Fruit fly (Drosophila melanogaster): ENCODE data around the gene Or71a.

The Or71a gene

DNA sequence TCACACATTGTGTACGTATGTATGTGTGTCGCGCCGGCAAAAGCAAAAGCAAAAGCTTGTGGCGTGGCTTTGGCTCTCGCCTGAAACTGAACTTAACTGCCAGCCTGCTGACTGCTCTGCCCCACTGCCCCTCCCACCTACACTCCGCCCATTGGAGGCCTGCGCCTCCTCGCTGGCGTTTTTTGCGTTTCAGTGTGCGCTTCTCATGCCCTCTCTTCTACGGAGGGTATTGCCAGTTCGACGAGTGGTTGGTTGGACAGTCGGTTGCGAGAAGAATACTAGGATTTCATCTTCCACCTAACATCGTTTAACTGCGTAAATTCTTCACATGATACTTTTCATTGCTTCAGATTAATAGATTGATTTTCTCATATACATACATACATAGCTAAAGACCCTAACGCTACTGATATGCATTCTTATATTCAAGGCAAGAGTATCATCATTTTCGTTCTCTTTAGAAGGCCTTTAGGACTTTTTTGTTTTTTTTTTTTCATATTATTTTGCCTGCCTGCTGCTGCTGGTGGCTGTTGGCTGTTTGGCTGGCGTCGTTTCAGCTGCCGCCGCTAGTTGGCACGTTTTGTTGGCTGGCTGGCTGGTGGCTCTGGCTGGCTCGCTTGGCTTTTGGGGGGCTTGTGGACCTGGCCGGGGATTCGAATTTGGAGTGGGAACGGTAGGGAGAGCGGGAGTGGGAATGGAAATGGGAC, 26.8 kb upstream of the Or71a start:
- TF ChIP-seq Myc (optimal IDR thresholded peaks at IDR 0.05) (no peak), Sin3A (optimal IDR thresholded peaks at IDR 0.05) (no peak), insv (optimal IDR thresholded peaks at IDR 0.05) (no peak), h (optimal IDR thresholded peaks at IDR 0.05) (no peak), ttk (optimal IDR thresholded peaks at IDR 0.05) (no peak), psq (optimal IDR thresholded peaks at IDR 0.05) (no peak)

DNA sequence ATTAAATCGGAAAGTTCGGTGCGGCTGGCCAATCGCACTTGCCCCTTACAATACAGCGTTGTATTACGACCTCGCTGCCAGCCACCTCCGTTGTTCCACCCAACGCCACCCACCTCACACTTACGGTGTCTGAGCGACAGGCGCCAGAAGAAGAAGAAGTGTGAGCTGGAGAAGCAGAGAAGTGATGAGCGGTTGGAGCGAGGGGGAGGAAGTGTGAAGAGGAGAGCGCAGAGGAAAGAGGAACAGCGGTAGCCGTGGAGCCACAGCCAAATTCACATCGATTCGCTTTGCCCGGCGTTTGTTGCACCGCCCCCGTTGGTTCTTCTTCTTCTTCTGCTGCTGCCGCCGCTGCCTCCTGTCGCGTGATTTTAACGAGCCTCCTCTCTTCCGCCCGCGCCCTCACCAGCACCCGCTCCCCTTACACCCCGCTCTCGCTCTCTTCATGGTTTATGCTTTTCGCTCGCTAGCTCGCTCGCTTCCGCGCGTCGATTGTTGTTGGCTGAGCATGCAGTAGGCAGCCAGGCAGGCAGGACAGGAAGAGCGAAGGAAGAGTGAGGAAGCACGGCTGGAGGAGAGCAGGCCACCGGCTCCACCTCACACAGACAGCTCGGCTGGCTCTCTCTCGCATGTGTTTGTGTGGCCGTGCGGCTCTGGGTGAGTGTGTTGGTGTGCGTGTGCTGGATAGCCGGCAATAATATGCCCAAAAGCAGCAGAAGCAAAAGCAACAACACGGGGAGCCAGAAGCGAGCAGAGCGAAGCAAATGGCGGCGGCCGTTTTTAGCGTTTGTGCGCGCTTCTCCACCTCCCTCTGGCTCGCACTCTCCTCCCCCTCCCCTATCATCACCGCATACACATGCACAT, 26.0 kb upstream of the Or71a start:
- TF ChIP-seq ttk (optimal IDR thresholded peaks at IDR 0.05) (no peak), Sin3A (optimal IDR thresholded peaks at IDR 0.05) (no peak), psq (optimal IDR thresholded peaks at IDR 0.05) (no peak), h (optimal IDR thresholded peaks at IDR 0.05) (no peak), Myc (optimal IDR thresholded peaks at IDR 0.05) (no peak), insv (optimal IDR thresholded peaks at IDR 0.05) (no peak)

DNA sequence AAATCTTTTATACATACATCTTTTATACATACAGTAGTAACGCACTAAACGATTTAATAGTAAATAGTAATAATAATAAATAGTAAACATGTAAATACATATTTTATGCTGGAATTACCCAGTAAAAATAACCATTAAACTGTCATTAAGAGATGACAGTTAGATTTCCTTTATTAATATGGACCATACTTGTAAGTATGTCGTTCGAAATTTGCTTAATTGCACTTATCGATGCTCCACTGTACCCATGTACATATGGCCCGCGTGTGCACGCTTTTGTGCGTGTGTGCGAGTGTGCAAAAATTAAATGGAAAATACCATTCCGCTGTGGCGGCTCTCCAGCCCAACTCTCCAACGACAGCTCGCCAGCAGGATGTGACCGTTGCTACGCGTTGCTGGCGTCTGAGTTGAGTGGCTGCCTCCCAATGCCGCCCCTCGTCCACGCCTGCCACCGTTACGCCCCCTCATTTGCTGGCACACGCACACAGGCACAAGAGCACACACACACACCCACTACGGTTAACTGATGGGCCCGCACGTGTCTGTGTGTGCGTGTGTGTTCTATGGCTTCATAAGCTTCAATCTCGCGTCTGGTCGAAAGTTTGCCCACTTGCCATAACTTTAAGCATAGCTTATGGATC, 24.5 kb upstream of the Or71a start:
- TF ChIP-seq h (optimal IDR thresholded peaks at IDR 0.05) = no peak
- no peak for TF ChIP-seq Sin3A (optimal IDR thresholded peaks at IDR 0.05)
- no peak for TF ChIP-seq insv (optimal IDR thresholded peaks at IDR 0.05)
- TF ChIP-seq ttk (optimal IDR thresholded peaks at IDR 0.05) = no peak
- TF ChIP-seq Myc (optimal IDR thresholded peaks at IDR 0.05) = no peak
- no peak for TF ChIP-seq psq (optimal IDR thresholded peaks at IDR 0.05)

DNA sequence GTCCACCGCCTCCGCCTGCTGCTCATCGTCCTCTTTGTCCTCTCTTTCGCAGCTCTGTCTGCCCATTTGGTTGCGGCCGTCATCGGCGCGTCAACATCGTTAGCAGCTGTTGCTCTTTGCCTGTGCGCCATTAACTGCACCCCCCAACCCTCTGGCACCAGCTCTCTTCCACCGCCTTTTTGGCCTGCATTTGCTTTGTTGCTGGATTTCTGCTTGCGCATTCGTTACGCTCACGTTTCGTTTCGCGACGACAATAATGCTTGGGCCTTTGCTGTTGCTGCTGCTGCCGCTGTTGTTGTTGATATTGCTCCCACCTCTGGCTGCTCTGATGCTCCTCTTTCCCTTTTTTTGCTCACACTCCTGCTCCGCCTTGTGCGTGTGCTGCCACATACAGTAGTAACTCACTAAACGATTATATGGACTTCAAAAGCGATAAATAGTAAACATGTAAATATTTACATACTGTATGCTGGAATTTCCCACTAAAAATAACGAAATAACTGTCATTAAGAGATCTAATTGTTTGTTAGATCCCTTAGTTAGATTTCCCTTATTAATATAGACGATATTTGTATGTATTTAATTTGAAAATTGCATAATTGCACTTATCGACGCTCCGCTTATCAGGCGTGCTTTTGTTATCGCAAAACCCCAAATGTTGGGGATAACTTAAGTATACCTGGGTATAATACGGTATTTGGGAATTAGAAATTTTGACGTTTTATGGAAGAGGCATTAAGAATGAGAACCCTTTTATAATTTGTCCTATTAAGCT, 23.6 kb upstream of the Or71a start:
- TF ChIP-seq psq (optimal IDR thresholded peaks at IDR 0.05) = no peak
- TF ChIP-seq Sin3A (optimal IDR thresholded peaks at IDR 0.05) = no peak
- no peak for TF ChIP-seq Myc (optimal IDR thresholded peaks at IDR 0.05)
- no peak for TF ChIP-seq h (optimal IDR thresholded peaks at IDR 0.05)
- TF ChIP-seq insv (optimal IDR thresholded peaks at IDR 0.05) = no peak
- TF ChIP-seq ttk (optimal IDR thresholded peaks at IDR 0.05) = no peak

DNA sequence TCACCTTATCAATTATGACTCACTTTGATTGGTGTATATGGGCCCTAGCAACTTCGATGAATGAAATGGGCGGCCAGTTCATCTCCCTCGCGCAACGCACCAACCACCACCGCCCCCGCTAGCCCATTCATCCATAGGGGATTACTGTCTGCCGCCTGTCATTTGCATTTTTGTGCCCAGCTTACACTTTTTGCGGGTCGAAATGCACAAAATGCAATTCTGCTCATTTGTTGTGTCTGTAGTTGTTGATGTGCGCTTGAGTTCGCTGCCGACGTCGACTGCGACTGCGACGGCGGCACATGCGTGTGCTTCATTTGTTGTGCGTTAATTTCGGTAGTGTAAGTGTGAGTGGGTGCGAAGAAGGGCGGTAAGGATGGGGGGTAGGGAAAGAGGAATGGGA, 22.7 kb upstream of the Or71a start:
- no peak for TF ChIP-seq Sin3A (optimal IDR thresholded peaks at IDR 0.05)
- no peak for TF ChIP-seq psq (optimal IDR thresholded peaks at IDR 0.05)
- no peak for TF ChIP-seq ttk (optimal IDR thresholded peaks at IDR 0.05)
- TF ChIP-seq h (optimal IDR thresholded peaks at IDR 0.05) = no peak
- TF ChIP-seq insv (optimal IDR thresholded peaks at IDR 0.05) = no peak
- no peak for TF ChIP-seq Myc (optimal IDR thresholded peaks at IDR 0.05)

DNA sequence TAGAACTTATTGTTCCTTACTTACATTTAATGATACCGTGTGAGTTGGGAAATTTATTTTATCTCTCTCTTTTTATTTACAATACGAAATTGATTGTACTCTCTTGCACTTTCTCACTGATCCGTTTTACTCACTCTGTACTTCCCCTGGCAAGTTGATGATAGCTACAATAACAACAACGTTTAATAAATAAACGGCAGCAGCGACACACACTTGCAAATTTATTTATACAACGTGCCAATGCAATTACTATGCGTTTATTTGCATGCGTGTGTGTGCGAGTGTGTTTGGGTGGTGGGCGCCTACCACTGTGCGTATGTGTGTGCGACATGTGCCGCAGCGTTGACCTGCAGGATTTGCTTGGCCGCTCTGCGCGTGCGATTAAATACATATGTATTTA, 21.3 kb upstream of the Or71a start:
- TF ChIP-seq psq (optimal IDR thresholded peaks at IDR 0.05) = no peak

DNA sequence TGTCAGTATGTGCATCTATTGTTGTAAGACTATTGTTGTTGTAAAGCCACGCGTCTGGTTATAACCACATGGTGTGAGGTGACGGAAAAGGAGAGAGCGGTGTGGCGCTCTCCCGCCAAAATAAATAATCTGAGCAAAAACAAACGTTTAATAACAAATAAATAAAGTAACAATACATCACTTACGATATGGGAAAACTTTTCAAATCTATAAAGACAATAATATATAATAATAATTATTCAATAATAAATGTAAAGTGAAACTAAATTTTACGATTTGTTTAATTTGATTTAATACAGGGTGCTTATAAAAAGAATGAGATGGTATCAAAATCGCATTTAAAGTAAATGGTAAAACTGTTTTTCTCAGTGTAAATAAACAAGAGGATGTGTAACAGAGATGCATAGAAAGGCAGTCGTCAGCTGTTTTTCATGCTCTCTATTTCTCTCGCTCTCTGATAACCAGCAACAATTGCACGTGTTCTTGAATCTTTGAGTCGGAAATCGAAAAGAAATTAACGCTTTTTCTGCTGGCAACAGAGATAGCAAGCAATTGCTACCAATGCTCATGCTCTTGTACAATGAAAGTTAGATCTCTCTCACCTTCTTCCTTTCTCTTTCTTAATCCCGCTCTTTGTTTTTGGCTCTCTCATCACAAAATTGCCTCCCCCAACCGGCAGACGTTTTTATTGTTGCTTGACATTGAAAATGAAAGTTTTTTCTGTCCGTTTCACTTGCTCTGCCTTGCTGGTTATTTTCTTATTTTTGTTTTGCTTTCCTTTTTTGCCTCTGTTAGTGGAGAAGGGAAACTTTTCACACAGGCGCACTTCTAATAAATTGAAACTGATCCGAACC, 20.6 kb upstream of the Or71a start:
- TF ChIP-seq psq (optimal IDR thresholded peaks at IDR 0.05) (no peak), insv (optimal IDR thresholded peaks at IDR 0.05) (no peak), ttk (optimal IDR thresholded peaks at IDR 0.05) (no peak)

DNA sequence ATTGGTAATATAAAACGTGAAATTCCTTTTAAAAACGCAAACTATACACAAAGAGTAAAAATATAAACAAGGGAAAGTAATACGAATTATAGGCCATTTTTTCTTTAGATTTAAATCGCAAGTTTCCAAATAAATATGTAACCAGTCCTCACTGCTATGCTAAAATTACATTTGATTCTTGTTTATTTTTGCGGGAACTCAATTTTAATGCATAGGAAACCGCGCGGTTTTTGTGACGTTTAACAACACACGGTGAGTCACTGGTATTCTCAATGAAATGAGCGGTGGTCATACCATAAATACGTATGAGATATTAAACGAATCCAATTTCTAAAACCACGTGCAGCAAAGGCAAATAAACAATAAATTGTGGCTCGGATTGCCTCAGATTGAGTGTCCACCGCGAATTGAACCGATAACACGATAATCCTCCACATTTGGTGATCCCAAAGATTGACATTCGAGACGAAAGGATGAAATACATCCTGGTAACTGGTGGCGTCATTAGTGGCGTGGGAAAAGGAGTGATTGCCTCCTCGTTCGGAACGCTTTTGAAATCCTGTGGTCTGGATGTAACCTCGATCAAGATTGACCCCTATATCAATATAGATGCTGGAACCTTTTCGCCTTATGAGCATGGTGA, 19.8 kb upstream of the Or71a start, which contains the start of gene Ctps:
TSS of gene Ctps (plus strand) at position 37 of the 643 bp plus-strand sequence.
- TF ChIP-seq ttk (optimal IDR thresholded peaks at IDR 0.05) (no peak), h (optimal IDR thresholded peaks at IDR 0.05) (no peak), psq (optimal IDR thresholded peaks at IDR 0.05) (no peak), Sin3A (optimal IDR thresholded peaks at IDR 0.05) (no peak), Myc (optimal IDR thresholded peaks at IDR 0.05) (no peak), insv (optimal IDR thresholded peaks at IDR 0.05) (no peak)

DNA sequence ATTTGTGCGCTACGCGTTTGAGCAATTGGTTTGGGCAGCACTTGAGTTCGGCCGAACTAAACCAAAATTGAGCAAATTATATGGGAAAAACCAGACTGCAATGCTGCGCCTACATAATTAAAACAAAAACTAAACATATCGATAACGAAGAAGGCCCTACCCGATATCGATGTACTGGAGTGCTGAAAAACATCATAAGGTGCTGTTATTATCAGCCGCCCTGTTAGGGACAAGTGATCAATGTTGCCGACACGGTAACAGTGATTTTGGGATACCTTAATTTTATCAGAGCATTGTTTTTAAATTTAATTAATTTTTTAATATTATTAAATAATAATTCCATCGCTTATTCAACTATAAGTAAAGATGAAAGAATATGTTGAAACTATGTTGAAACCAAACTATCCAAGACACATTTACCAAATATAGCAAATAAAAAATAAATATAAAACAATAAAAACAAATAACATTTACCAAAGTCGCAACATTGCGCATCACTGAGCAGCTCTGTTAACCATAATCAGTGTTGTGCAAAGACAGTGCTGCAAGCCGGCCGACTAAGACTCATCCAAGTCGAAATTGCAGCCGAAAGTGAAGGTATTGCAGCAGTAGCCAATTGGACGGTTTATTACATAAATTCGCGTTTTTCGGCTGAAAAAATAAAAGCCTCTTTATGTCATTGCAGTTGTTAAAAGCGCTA, 16.5 kb upstream of the Or71a start, which contains the start of the genes sstn, Plp and GlyRS:
TSS of gene sstn (minus strand) at position 131 of the 700 bp plus-strand sequence.
TSS of gene Plp (minus strand) at position 136 of the 700 bp plus-strand sequence.
TSS of gene GlyRS (plus strand) at position 554 of the 700 bp plus-strand sequence.
- no peak for TF ChIP-seq h (optimal IDR thresholded peaks at IDR 0.05)
- no peak for TF ChIP-seq Myc (optimal IDR thresholded peaks at IDR 0.05)
- no peak for TF ChIP-seq ttk (optimal IDR thresholded peaks at IDR 0.05)
- no peak for TF ChIP-seq psq (optimal IDR thresholded peaks at IDR 0.05)
- TF ChIP-seq Sin3A (optimal IDR thresholded peaks at IDR 0.05) = no peak
- no peak for TF ChIP-seq insv (optimal IDR thresholded peaks at IDR 0.05)
